Worm (Caenorhabditis elegans) whole organism, L4 larva: ENCODE results near the gene srt-19.

Experiments
- Y105C5A.15 ChIP-seq: fragments of 200-800 bp; sonication (Bioruptor generic); IDR thresholded peaks from 2 replicates; pipeline ENCODE4 v1.3.6; 2022; ENCODE audit warnings: missing genetic modification characterization, missing compliant biosample characterization
- aly-2 ChIP-seq: sonication (generic microtip); optimal IDR thresholded peaks from 2 replicates; lab custom pipeline; 2018; ENCODE audit warnings: missing biosample characterization, missing genetic modification characterization
- cey-2 ChIP-seq: sonication (generic microtip); optimal IDR thresholded peaks from 3 replicates; lab custom pipeline; 2017; ENCODE audit warnings: missing genetic modification characterization, mild to moderate bottlenecking, missing compliant biosample characterization, antibody characterized with exemption, borderline replicate concordance; ENCODE audit not compliant: insufficient read depth
- dmd-6 ChIP-seq: fragments of 200-800 bp; sonication (Bioruptor generic); IDR thresholded peaks from 2 replicates; pipeline ENCODE4 v1.3.6; 2022; ENCODE audit warnings: missing genetic modification reagents, missing genetic modification characterization, missing compliant biosample characterization
- dmd-9 ChIP-seq: fragments of 200-800 bp; sonication (Bioruptor generic); IDR thresholded peaks from 2 replicates; pipeline ENCODE4 v1.3.6; 2022; ENCODE audit warnings: missing genetic modification reagents, missing genetic modification characterization, missing compliant biosample characterization
- fkh-10 ChIP-seq: fragments of 150-350 bp; optimal IDR thresholded peaks from 2 replicates; lab custom pipeline; 2014; ENCODE audit warnings: missing biosample characterization, missing genetic modification reagents, missing genetic modification characterization
- lin-1 ChIP-seq: fragments of 200-800 bp; sonication (Bioruptor generic); IDR thresholded peaks from 2 replicates; pipeline ENCODE4 v1.3.6; 2022; ENCODE audit warnings: missing genetic modification reagents, missing genetic modification characterization, missing compliant biosample characterization
- lin-39 ChIP-seq: fragments of 150-350 bp; optimal IDR thresholded peaks from 2 replicates; lab custom pipeline; 2014; ENCODE audit warnings: missing biosample characterization, missing genetic modification reagents, missing genetic modification characterization
- nhr-28 ChIP-seq: fragments of 150-350 bp; optimal IDR thresholded peaks from 2 replicates; lab custom pipeline; 2014; ENCODE audit warnings: missing biosample characterization, missing genetic modification characterization
- pqm-1 ChIP-seq: sonication (generic microtip); optimal IDR thresholded peaks from 2 replicates; lab custom pipeline; 2017; ENCODE audit warnings: missing biosample characterization, missing genetic modification characterization
- saeg-2 ChIP-seq: fragments of 200-800 bp; sonication (Bioruptor generic); IDR thresholded peaks from 2 replicates; pipeline ENCODE4 v1.3.6; 2022; ENCODE audit warnings: missing genetic modification reagents, missing genetic modification characterization, missing compliant biosample characterization
- unc-39 ChIP-seq: sonication (generic microtip); optimal IDR thresholded peaks from 2 replicates; lab custom pipeline; 2017; ENCODE audit warnings: missing biosample characterization, missing genetic modification characterization
- unc-62 ChIP-seq, 3 experiments: fragments of 150-350 bp in 1 of 3; sonication (generic microtip); optimal IDR thresholded peaks in 2 of 3; peaks in 1 of 3; 1 replicate in 1 of 3; 2 replicates in 2 of 3; lab custom pipeline; 2014 to 2017; ENCODE audit warnings: missing biosample characterization in 3 of 3, missing genetic modification characterization in 3 of 3, missing genetic modification reagents in 3 of 3, missing genotype in 1 of 3

DNA sequence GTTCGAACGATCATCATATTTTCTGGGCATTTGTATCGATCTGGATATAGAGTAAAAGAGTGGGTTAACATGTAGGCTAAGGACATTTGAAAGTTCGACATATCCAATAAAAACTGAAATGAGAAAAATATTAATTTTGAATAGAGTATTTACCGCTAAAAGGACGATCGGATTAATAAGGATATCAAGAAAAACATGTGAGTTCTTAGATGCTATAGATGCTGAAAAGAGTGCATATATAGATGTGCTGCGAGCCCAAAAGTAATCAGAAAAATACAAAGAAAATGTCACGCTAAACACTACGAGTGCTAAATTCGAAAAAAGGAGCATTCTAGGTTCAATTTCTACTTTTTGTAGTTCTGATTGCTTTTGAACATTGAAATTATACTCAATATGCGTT is 42.4 kb upstream of the srt-19 start, which contains the start of gene srt-12:
- TF ChIP-seq fkh-10 (GFP tag; lab: Kevin White, UChicago) = no peak
- TF ChIP-seq aly-2 (tag; lab: Kevin White, UChicago) = no peak
- no peak for TF ChIP-seq lin-1 (GFP tag; lab: Robert Waterston, UW)
- TF ChIP-seq dmd-6 (GFP tag; lab: Robert Waterston, UW) = no peak
- no peak for TF ChIP-seq pqm-1
- TF ChIP-seq dmd-9 (GFP tag; lab: Robert Waterston, UW) = no peak
- no peak for TF ChIP-seq nhr-28 (tag; lab: Kevin White, UChicago)
- TF ChIP-seq lin-39 (tag; lab: Kevin White, UChicago) = no peak
- TF ChIP-seq Y105C5A.15 (GFP tag; lab: Robert Waterston, UW) = no peak
- TF ChIP-seq unc-62 (GFP tag; optimal IDR thresholded peaks at IDR 0.05 in 1 of 2; lab: Kevin White, UChicago) = no peak
- no peak for TF ChIP-seq unc-62 (tag; optimal IDR thresholded peaks at IDR 0.05; lab: Kevin White, UChicago)
- no peak for TF ChIP-seq saeg-2 (GFP tag; lab: Robert Waterston, UW)
- no peak for TF ChIP-seq unc-39 (tag; lab: Kevin White, UChicago)
- no peak for TF ChIP-seq cey-2 (tag; lab: Kevin White, UChicago)
